Worm (Caenorhabditis elegans): ENCODE results near the gene ZK418.2.
"Not testable (repeated sequence)": the region's sequence is repeated elsewhere in the genome, so short reads cannot be mapped to it uniquely, and the experiment has no call there.

ce11 chrIII:7128601-7129000, 37.5 kb downstream of the ZK418.2 start, which contains the start of gene viro-2:
- TF ChIP-seq ceh-31 (tag; optimal IDR thresholded peaks at IDR 0.05); F13H6.1 (tag; optimal IDR thresholded peaks at IDR 0.05); ets-4 (tag; optimal IDR thresholded peaks at IDR 0.05); dve-1 (tag; optimal IDR thresholded peaks at IDR 0.05); ceh-14 (tag; optimal IDR thresholded peaks at IDR 0.05); elt-2 (tag; optimal IDR thresholded peaks at IDR 0.05); ama-1 (optimal IDR thresholded peaks at IDR 0.05); pha-4 (tag; optimal IDR thresholded peaks at IDR 0.05); nfya-1 (tag; optimal IDR thresholded peaks at IDR 0.05): not testable (repeated sequence)
